Fruit fly (Drosophila melanogaster) whole organism, embryonic: Measurements from ENCODE around the gene Dif.

Experiments used
- Abd-B ChIP-seq: fragments of 200-800 bp; sonication (Bioruptor generic); optimal IDR thresholded peaks from 2 replicates; lab custom pipeline; 2018; ENCODE audit warnings: missing biosample characterization, mild to moderate bottlenecking, missing genetic modification characterization, moderate library complexity
- Bgb ChIP-seq: fragments of 200-800 bp; sonication (Bioruptor generic); IDR thresholded peaks from 2 replicates; pipeline ENCODE4 v1.3.6; 2022; ENCODE audit warnings: missing biosample characterization, missing genetic modification characterization; ENCODE audit not compliant: partially characterized antibody
- CG10274 ChIP-seq: fragments of 200-800 bp; sonication (Bioruptor generic); optimal IDR thresholded peaks from 3 replicates; lab custom pipeline; 2017; ENCODE audit warnings: missing biosample characterization, mild to moderate bottlenecking, missing genetic modification characterization
- CG10565 ChIP-seq: fragments of 200-800 bp; sonication (Bioruptor generic); optimal IDR thresholded peaks from 3 replicates; lab custom pipeline; 2016; ENCODE audit warnings: missing biosample characterization, mild to moderate bottlenecking, missing genetic modification characterization
- CG11560 ChIP-seq: fragments of 200-800 bp; sonication (Bioruptor generic); IDR thresholded peaks from 3 replicates; pipeline ENCODE4 v1.3.6; 2022; ENCODE audit warnings: missing biosample characterization, missing genetic modification characterization
- CG12104 ChIP-seq: fragments of 200-800 bp; sonication (Bioruptor generic); optimal IDR thresholded peaks from 3 replicates; lab custom pipeline; 2016; ENCODE audit warnings: missing biosample characterization, missing genetic modification characterization
- CG14014 ChIP-seq: fragments of 200-800 bp; sonication (Bioruptor generic); IDR thresholded peaks from 2 replicates; pipeline ENCODE4 v1.3.6; 2022; ENCODE audit warnings: missing biosample characterization, missing genetic modification characterization
- CG17385 ChIP-seq: fragments of 200-800 bp; sonication (Bioruptor generic); optimal IDR thresholded peaks from 3 replicates; lab custom pipeline; 2018; ENCODE audit warnings: missing biosample characterization, mild to moderate bottlenecking, missing genetic modification characterization
- CG17568 ChIP-seq: fragments of 200-800 bp; sonication (Bioruptor generic); optimal IDR thresholded peaks from 2 replicates; lab custom pipeline; 2018; ENCODE audit warnings: missing biosample characterization, mild to moderate bottlenecking, missing genetic modification characterization, moderate library complexity
- CG17612 ChIP-seq: fragments of 200-800 bp; sonication (Bioruptor generic); IDR thresholded peaks from 2 replicates; pipeline ENCODE4 v1.3.6; 2022; ENCODE audit warnings: missing biosample characterization, missing genetic modification characterization
- CG17829 ChIP-seq: fragments of 200-800 bp; optimal IDR thresholded peaks from 2 replicates; lab custom pipeline; 2019; ENCODE audit warnings: missing biosample characterization, mild to moderate bottlenecking, missing genetic modification characterization, moderate library complexity
- CG1792 ChIP-seq: fragments of 200-800 bp; sonication (Bioruptor generic); optimal IDR thresholded peaks from 2 replicates; lab custom pipeline; 2016; ENCODE audit warnings: missing biosample characterization, missing genetic modification characterization
- CG2202 ChIP-seq: fragments of 200-800 bp; sonication (Bioruptor generic); optimal IDR thresholded peaks from 2 replicates; lab custom pipeline; 2018; ENCODE audit warnings: missing biosample characterization, mild to moderate bottlenecking, missing genetic modification characterization
- CG2712 ChIP-seq: fragments of 200-800 bp; optimal IDR thresholded peaks from 3 replicates; lab custom pipeline; 2019; ENCODE audit warnings: missing biosample characterization, mild to moderate bottlenecking, missing genetic modification characterization, moderate library complexity
- CG31365 ChIP-seq: fragments of 200-800 bp; sonication (Bioruptor generic); optimal IDR thresholded peaks from 2 replicates; lab custom pipeline; 2018; ENCODE audit warnings: missing biosample characterization, mild to moderate bottlenecking, missing genetic modification characterization
- CG31441 ChIP-seq: fragments of 200-800 bp; sonication (Bioruptor generic); IDR thresholded peaks from 2 replicates; pipeline ENCODE4 v1.3.6; 2022; ENCODE audit warnings: missing biosample characterization, missing genetic modification characterization
- CG4360 ChIP-seq: fragments of 200-800 bp; sonication (Bioruptor generic); IDR thresholded peaks from 2 replicates; pipeline ENCODE4 v1.3.6; 2022; ENCODE audit warnings: missing biosample characterization, missing genetic modification characterization
- CG43689 ChIP-seq: fragments of 200-800 bp; sonication (Bioruptor generic); IDR thresholded peaks from 2 replicates; pipeline ENCODE4 v1.3.6; 2022; ENCODE audit warnings: missing biosample characterization, missing genetic modification characterization
- CG7928 ChIP-seq: fragments of 200-800 bp; sonication (Bioruptor generic); optimal IDR thresholded peaks from 2 replicates; lab custom pipeline; 2017; ENCODE audit warnings: missing biosample characterization, mild to moderate bottlenecking, missing genetic modification characterization
- CG7963 ChIP-seq: fragments of 200-800 bp; sonication (Bioruptor generic); IDR thresholded peaks from 3 replicates; pipeline ENCODE4 v1.3.6; 2022; ENCODE audit warnings: missing biosample characterization, missing genetic modification characterization; ENCODE audit not compliant: partially characterized antibody
- CG9876 ChIP-seq: fragments of 200-800 bp; sonication (Bioruptor generic); optimal IDR thresholded peaks from 2 replicates; lab custom pipeline; 2016; ENCODE audit warnings: missing biosample characterization, missing genetic modification characterization
- GATAe ChIP-seq: fragments of 200-800 bp; sonication (Bioruptor generic); conservative IDR thresholded peaks from 2 replicates; pipeline ENCODE4 v1.3.6; 2022; ENCODE audit warnings: missing biosample characterization, missing genetic modification characterization
- Hmr ChIP-seq: fragments of 200-800 bp; sonication (Bioruptor generic); optimal IDR thresholded peaks from 3 replicates; lab custom pipeline; 2017; ENCODE audit warnings: mild to moderate bottlenecking, missing biosample characterization, missing genetic modification reagents, missing genetic modification characterization
- Nf-YC ChIP-seq: fragments of 200-800 bp; optimal IDR thresholded peaks from 3 replicates; lab custom pipeline; 2019; ENCODE audit warnings: missing biosample characterization, mild to moderate bottlenecking, missing genetic modification characterization, moderate library complexity
- Oli ChIP-seq: fragments of 200-800 bp; sonication (Bioruptor generic); optimal IDR thresholded peaks from 2 replicates; lab custom pipeline; 2018; ENCODE audit warnings: missing biosample characterization, mild to moderate bottlenecking, missing genetic modification characterization, moderate library complexity
- Opbp ChIP-seq: fragments of 200-800 bp; sonication (Bioruptor generic); IDR thresholded peaks from 3 replicates; pipeline ENCODE4 v1.3.6; 2022; ENCODE audit warnings: missing biosample characterization, missing genetic modification characterization; ENCODE audit not compliant: partially characterized antibody
- Scr ChIP-seq: fragments of 200-800 bp; sonication (Bioruptor generic); IDR thresholded peaks from 2 replicates; pipeline ENCODE4 v1.3.6; 2022; ENCODE audit warnings: missing biosample characterization, missing genetic modification characterization; ENCODE audit not compliant: partially characterized antibody
- Six4 ChIP-seq: fragments of 200-800 bp; sonication (Bioruptor generic); optimal IDR thresholded peaks from 2 replicates; lab custom pipeline; 2016; ENCODE audit warnings: missing biosample characterization, missing genetic modification characterization
- Stat92E ChIP-seq, 3 experiments: fragments of >200 bp in 2 of 3; fragments of 200-800 bp in 1 of 3; sonication (Bioruptor generic) in 1 of 3; optimal IDR thresholded peaks; 2 replicates each; lab custom pipeline; 2017 to 2019; ENCODE audit warnings: missing biosample characterization in 3 of 3, missing genetic modification characterization in 3 of 3, mild to moderate bottlenecking in 1 of 3, moderate library complexity in 1 of 3
- Vsx1 ChIP-seq: fragments of 200-800 bp; sonication (Bioruptor generic); optimal IDR thresholded peaks from 2 replicates; lab custom pipeline; 2017; ENCODE audit warnings: missing biosample characterization, mild to moderate bottlenecking, missing genetic modification characterization, missing genetic modification reagents
- ab ChIP-seq: fragments of 200-800 bp; sonication (Bioruptor generic); optimal IDR thresholded peaks from 2 replicates; lab custom pipeline; 2016; ENCODE audit warnings: missing biosample characterization, missing genetic modification characterization
- abd-A ChIP-seq: fragments of 200-800 bp; sonication (Bioruptor generic); optimal IDR thresholded peaks from 3 replicates; lab custom pipeline; 2019; ENCODE audit warnings: missing biosample characterization, mild to moderate bottlenecking, missing genetic modification characterization, moderate library complexity
- ato ChIP-seq: fragments of 200-800 bp; sonication (Bioruptor generic); IDR thresholded peaks from 2 replicates; pipeline ENCODE4 v1.3.6; 2022; ENCODE audit warnings: missing biosample characterization, missing genetic modification characterization; ENCODE audit not compliant: partially characterized antibody
- bigmax ChIP-seq: fragments of 200-800 bp; sonication (Bioruptor generic); optimal IDR thresholded peaks from 2 replicates; lab custom pipeline; 2018; ENCODE audit warnings: missing biosample characterization, mild to moderate bottlenecking, missing genetic modification characterization
- btn ChIP-seq: fragments of 200-800 bp; sonication (Bioruptor generic); optimal IDR thresholded peaks from 2 replicates; lab custom pipeline; 2016; ENCODE audit warnings: missing biosample characterization, missing genetic modification characterization
- cg ChIP-seq: fragments of 200-800 bp; sonication (Bioruptor generic); optimal IDR thresholded peaks from 3 replicates; lab custom pipeline; 2019; ENCODE audit warnings: missing biosample characterization, mild to moderate bottlenecking, missing genetic modification characterization, moderate library complexity
- crol ChIP-seq: fragments of 200-800 bp; sonication (Bioruptor generic); IDR thresholded peaks from 2 replicates; pipeline ENCODE4 v1.3.6; 2022; ENCODE audit warnings: missing biosample characterization, missing genetic modification characterization
- ems ChIP-seq: fragments of 200-800 bp; sonication (Bioruptor generic); optimal IDR thresholded peaks from 3 replicates; lab custom pipeline; 2016; ENCODE audit warnings: missing biosample characterization, missing genetic modification characterization
- gfzf ChIP-seq: fragments of 200-800 bp; sonication (Bioruptor generic); optimal IDR thresholded peaks from 2 replicates; lab custom pipeline; 2016; ENCODE audit warnings: missing biosample characterization, mild to moderate bottlenecking, missing genetic modification characterization, moderate library complexity
- nau ChIP-seq: fragments of 200-800 bp; sonication (Bioruptor generic); optimal IDR thresholded peaks from 3 replicates; lab custom pipeline; 2017; ENCODE audit warnings: missing biosample characterization, mild to moderate bottlenecking, missing genetic modification characterization, missing genetic modification reagents
- pita ChIP-seq: fragments of 200-800 bp; sonication (Bioruptor generic); optimal IDR thresholded peaks from 2 replicates; lab custom pipeline; 2017; ENCODE audit warnings: missing biosample characterization, mild to moderate bottlenecking, missing genetic modification characterization
- prd ChIP-seq, 3 experiments: fragments of >200 bp in 2 of 3; fragments of 200-800 bp in 1 of 3; sonication (Bioruptor generic) in 1 of 3; optimal IDR thresholded peaks in 2 of 3; IDR thresholded peaks in 1 of 3; 2 replicates in 2 of 3; 3 replicates in 1 of 3; pipeline versions ENCODE4 v1.3.6 to Lab custom; 2017 to 2022; ENCODE audit warnings: missing biosample characterization in 1 of 3, missing genetic modification characterization in 1 of 3
- ranshi ChIP-seq: fragments of 200-800 bp; sonication (Bioruptor generic); IDR thresholded peaks from 2 replicates; pipeline ENCODE4 v1.3.6; 2022; ENCODE audit warnings: missing biosample characterization, missing genetic modification characterization
- ro ChIP-seq: fragments of 200-800 bp; sonication (Bioruptor generic); IDR thresholded peaks from 2 replicates; pipeline ENCODE4 v1.3.6; 2022; ENCODE audit warnings: missing biosample characterization, missing genetic modification characterization
- sima ChIP-seq: fragments of 200-800 bp; sonication (Bioruptor generic); optimal IDR thresholded peaks from 2 replicates; lab custom pipeline; 2016; ENCODE audit warnings: missing biosample characterization, missing genetic modification characterization
- tap ChIP-seq: fragments of 200-800 bp; optimal IDR thresholded peaks from 3 replicates; lab custom pipeline; 2019; ENCODE audit warnings: missing biosample characterization, mild to moderate bottlenecking, missing genetic modification characterization, moderate library complexity
- toy ChIP-seq: fragments of 200-800 bp; sonication (Bioruptor generic); IDR thresholded peaks from 2 replicates; pipeline ENCODE4 v1.3.6; 2022; ENCODE audit warnings: missing biosample characterization, missing genetic modification characterization

Dif gene

DNA sequence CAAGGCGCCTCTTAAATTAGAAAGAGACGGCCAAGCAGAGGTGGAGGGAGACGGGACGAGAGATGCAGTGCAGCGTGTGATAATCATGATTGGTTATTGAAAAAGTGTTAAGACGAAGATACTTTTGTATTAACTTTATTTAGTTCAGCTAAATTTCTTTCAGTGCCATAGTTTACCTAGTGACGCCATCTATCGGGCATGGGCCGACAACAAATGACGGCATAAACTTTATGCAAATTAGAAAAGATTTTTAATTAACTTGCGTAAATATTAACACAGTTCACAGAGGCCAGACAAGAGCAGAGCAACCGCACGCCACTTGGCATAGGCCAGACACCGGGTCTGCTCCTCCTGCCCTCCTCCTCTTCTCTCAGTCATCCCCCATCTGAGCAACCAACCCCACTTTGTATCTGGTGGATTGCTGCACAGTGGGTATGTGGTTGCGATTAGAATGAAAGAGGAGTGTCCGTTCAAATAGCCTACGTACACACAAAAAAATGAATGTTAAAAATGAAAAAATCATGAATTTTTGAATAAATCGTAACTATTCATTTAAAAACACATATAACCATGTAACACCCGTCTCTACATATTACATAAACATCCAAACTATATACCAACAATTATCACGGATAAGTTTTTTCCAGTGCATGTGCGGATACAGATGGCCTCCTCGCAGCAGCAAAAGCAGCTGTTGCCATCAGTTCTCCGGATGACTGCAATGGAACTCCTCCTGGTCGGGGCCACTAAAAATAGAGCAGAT is 33.1 kb upstream of the Dif start (continued):
- TF ChIP-seq CG17385 (GFP tag; lab: Kevin White, UChicago) = peak; percentile 78
- TF ChIP-seq crol (GFP tag; lab: Robert Waterston, UW) = peak; percentile 28; the same call in 1 of the 2 replicates
- peak; percentile 88 for TF ChIP-seq CG2712 (tag; lab: Kevin White, UChicago)
- TF ChIP-seq CG17829 (tag; lab: Kevin White, UChicago) = peak; percentile 83
- TF ChIP-seq GATAe (GFP tag; lab: Robert Waterston, UW) = no peak
- TF ChIP-seq CG7963 (GFP tag; lab: Robert Waterston, UW) = no peak
- peak; percentile 51; the same call in 1 of the 2 replicates for TF ChIP-seq CG4360
- peak; percentile 66 for TF ChIP-seq CG12104 (GFP tag; lab: Kevin White, UChicago)
- TF ChIP-seq tap = peak; percentile 79
- TF ChIP-seq ab (GFP tag; lab: Kevin White, UChicago) = no peak
- TF ChIP-seq Vsx1 = peak; percentile 59
- TF ChIP-seq sima (GFP tag; lab: Kevin White, UChicago) = peak; percentile 65
- no peak for TF ChIP-seq CG10274 (GFP tag; lab: Kevin White, UChicago)
- no peak for TF ChIP-seq Stat92E (GFP tag; optimal IDR thresholded peaks at IDR 0.05; lab: Kevin White, UChicago)
- TF ChIP-seq ato = no peak
- peak; percentile 84 for TF ChIP-seq Six4 (GFP tag; lab: Kevin White, UChicago)
- TF ChIP-seq CG1792 = peak; percentile 83
- peak; percentile 17 for TF ChIP-seq CG31365
- peak; percentile 82 for TF ChIP-seq Oli (tag; lab: Kevin White, UChicago)
- TF ChIP-seq nau (GFP tag; lab: Kevin White, UChicago) = peak; percentile 97
- TF ChIP-seq CG17612 (GFP tag; lab: Robert Waterston, UW) = no peak
- peak; percentile 70 for TF ChIP-seq ems (GFP tag; lab: Kevin White, UChicago)
- peak; percentile 25 for TF ChIP-seq CG7928 (GFP tag; lab: Kevin White, UChicago)
- TF ChIP-seq CG2202 = peak; percentile 77
- TF ChIP-seq CG31441 (GFP tag; lab: Robert Waterston, UW) = no peak; the same call in none of the 2 replicates
- peak; percentile 82 for TF ChIP-seq btn (GFP tag; lab: Kevin White, UChicago)
- peak; percentile 60; the same call in 1 of the 2 replicates for TF ChIP-seq CG14014 (GFP tag; lab: Robert Waterston, UW)
- TF ChIP-seq bigmax (GFP tag; lab: Kevin White, UChicago) = no peak
- TF ChIP-seq Hmr (GFP tag; lab: Kevin White, UChicago) = peak; percentile 79
- TF ChIP-seq abd-A = peak; percentile 77
- TF ChIP-seq Bgb (GFP tag; lab: Robert Waterston, UW) = no peak
- no peak for TF ChIP-seq gfzf
- TF ChIP-seq pita = no peak
- no peak for TF ChIP-seq cg (GFP tag; lab: Kevin White, UChicago)
- TF ChIP-seq CG17568 (GFP tag; lab: Kevin White, UChicago) = peak; percentile 68
- TF ChIP-seq Scr (GFP tag; lab: Robert Waterston, UW) = no peak
- peak; percentile 74 for TF ChIP-seq CG9876 (GFP tag; lab: Kevin White, UChicago)
- TF ChIP-seq CG11560 (tag; lab: Robert Waterston, UW) = peak; percentile 48; the same call in 1 of the 3 replicates
- peak; percentile 46; the same call in 1 of the 2 replicates for TF ChIP-seq ro
- TF ChIP-seq toy (GFP tag; lab: Robert Waterston, UW) = no peak
- TF ChIP-seq Nf-YC (tag; lab: Kevin White, UChicago) = no peak
- peak; percentile 84 for TF ChIP-seq ranshi (GFP tag; lab: Robert Waterston, UW)
- peak; percentile 63 for TF ChIP-seq Abd-B (GFP tag; lab: Kevin White, UChicago)
- peak; percentile 7 for TF ChIP-seq CG10565
- TF ChIP-seq prd (optimal IDR thresholded peaks at IDR 0.05; lab: Kevin White, UChicago) = no peak
- TF ChIP-seq prd (GFP tag; IDR thresholded peaks at IDR 0.05; lab: Robert Waterston, UW) = peak; percentile 79; the same call in 2 of the 3 replicates
- TF ChIP-seq CG43689 (GFP tag; lab: Robert Waterston, UW) = no peak
- TF ChIP-seq Opbp (GFP tag; lab: Robert Waterston, UW) = no peak
